Fruit fly (Drosophila melanogaster) whole organism, wandering third instar larva: ENCODE results near the gene ftz-f1.

Experiments
- CG32264 ChIP-seq: fragments of 200-800 bp; sonication (Bioruptor generic); optimal IDR thresholded peaks from 2 replicates; lab custom pipeline; 2016; ENCODE audit warnings: missing biosample characterization, missing genetic modification characterization
- CG9705 ChIP-seq: fragments of 200-800 bp; sonication (Bioruptor generic); optimal IDR thresholded peaks from 2 replicates; lab custom pipeline; 2018; ENCODE audit warnings: missing biosample characterization, mild to moderate bottlenecking, missing genetic modification characterization
- CrebA ChIP-seq: fragments of 200-800 bp; sonication (Bioruptor generic); optimal IDR thresholded peaks from 2 replicates; lab custom pipeline; 2016; ENCODE audit warnings: missing biosample characterization, mild to moderate bottlenecking, missing genetic modification characterization, borderline replicate concordance
- Dfd ChIP-seq: fragments of >200 bp; optimal IDR thresholded peaks from 2 replicates; lab custom pipeline; 2017; ENCODE audit warnings: missing biosample characterization, missing genetic modification characterization
- Dif ChIP-seq: fragments of 200-275, 200-300 bp; sonication (Bioruptor generic); optimal IDR thresholded peaks from 2 replicates; lab custom pipeline; 2018; ENCODE audit warnings: missing biosample characterization, missing genetic modification characterization; ENCODE audit not compliant: partially characterized antibody
- GATAd ChIP-seq: sonication (Bioruptor generic); optimal IDR thresholded peaks from 2 replicates; lab custom pipeline; 2016; ENCODE audit warnings: missing biosample characterization, missing genetic modification characterization
- HLH106 ChIP-seq: fragments of 200-800 bp; optimal IDR thresholded peaks from 3 replicates; lab custom pipeline; 2019; ENCODE audit warnings: missing biosample characterization, mild to moderate bottlenecking, missing genetic modification characterization, moderate library complexity
- Hnf4 ChIP-seq: fragments of 200-800 bp; sonication (Bioruptor generic); optimal IDR thresholded peaks from 2 replicates; lab custom pipeline; 2016; ENCODE audit warnings: missing biosample characterization, mild to moderate bottlenecking, missing genetic modification characterization
- Hr78 ChIP-seq: fragments of >200 bp; optimal IDR thresholded peaks from 2 replicates; lab custom pipeline; 2017; ENCODE audit warnings: missing biosample characterization, missing genetic modification characterization
- Jra ChIP-seq: sonication (Bioruptor generic); optimal IDR thresholded peaks from 2 replicates; lab custom pipeline; 2016; ENCODE audit warnings: missing biosample characterization, missing genetic modification characterization
- Myc ChIP-seq: fragments of >200 bp; optimal IDR thresholded peaks from 2 replicates; lab custom pipeline; 2017
- OdsH ChIP-seq: fragments of 200-800 bp; sonication (Bioruptor generic); optimal IDR thresholded peaks from 2 replicates; lab custom pipeline; 2016; ENCODE audit warnings: missing biosample characterization, mild to moderate bottlenecking, missing genetic modification characterization
- Rel ChIP-seq, 2 experiments: fragments of 200-800 bp; sonication (Bioruptor generic) in 1 of 2; optimal IDR thresholded peaks; 2 replicates in 1 of 2; 3 replicates in 1 of 2; lab custom pipeline; 2016 to 2019; ENCODE audit warnings: mild to moderate bottlenecking in 2 of 2, missing biosample characterization in 2 of 2, missing genetic modification characterization in 2 of 2, moderate library complexity in 1 of 2
- Sp1 ChIP-seq: fragments of 200-800 bp; sonication (Bioruptor generic); optimal IDR thresholded peaks from 3 replicates; lab custom pipeline; 2019; ENCODE audit warnings: missing biosample characterization, mild to moderate bottlenecking, missing genetic modification characterization, moderate library complexity
- br ChIP-seq: fragments of 200-800 bp; sonication (Bioruptor generic); optimal IDR thresholded peaks from 2 replicates; lab custom pipeline; 2016; ENCODE audit warnings: missing biosample characterization, missing genetic modification characterization
- brk ChIP-seq: fragments of 200-800 bp; sonication (Bioruptor generic); optimal IDR thresholded peaks from 2 replicates; lab custom pipeline; 2016; ENCODE audit warnings: missing biosample characterization, mild to moderate bottlenecking, missing genetic modification characterization
- dl ChIP-seq, 2 experiments: fragments of 175-275, 200-275 bp in 1 of 2; fragments of 200-275 bp in 1 of 2; sonication (Bioruptor generic); optimal IDR thresholded peaks; lab custom pipeline; 2018; ENCODE audit warnings: mild to moderate bottlenecking in 2 of 2, missing biosample characterization in 2 of 2, missing genetic modification characterization in 2 of 2, moderate library complexity in 2 of 2; ENCODE audit not compliant: partially characterized antibody in 2 of 2, insufficient read depth in 1 of 2
- dsf ChIP-seq: sonication (Bioruptor generic); optimal IDR thresholded peaks from 2 replicates; lab custom pipeline; 2016; ENCODE audit warnings: missing biosample characterization, missing genetic modification characterization, borderline replicate concordance
- ey ChIP-seq: fragments of 200-800 bp; sonication (Bioruptor generic); optimal IDR thresholded peaks from 2 replicates; lab custom pipeline; 2016; ENCODE audit warnings: missing biosample characterization, missing genetic modification characterization
- foxo ChIP-seq, 2 experiments: fragments of 200-800 bp; sonication (Bioruptor generic); optimal IDR thresholded peaks; 2 replicates in 1 of 2; 3 replicates in 1 of 2; lab custom pipeline; 2016 to 2017; ENCODE audit warnings: missing biosample characterization in 2 of 2, missing genetic modification characterization in 2 of 2
- fru ChIP-seq: fragments of 200-800 bp; sonication (Bioruptor generic); optimal IDR thresholded peaks from 3 replicates; lab custom pipeline; 2016; ENCODE audit warnings: missing biosample characterization, mild to moderate bottlenecking, missing genetic modification characterization
- h ChIP-seq: fragments of 200-800 bp; sonication (Bioruptor generic); optimal IDR thresholded peaks from 3 replicates; lab custom pipeline; 2016; ENCODE audit warnings: missing biosample characterization, mild to moderate bottlenecking, missing genetic modification characterization
- jim ChIP-seq: fragments of 175-275, 200-325 bp; sonication (Bioruptor generic); optimal IDR thresholded peaks from 2 replicates; lab custom pipeline; 2016; ENCODE audit warnings: missing biosample characterization, mild to moderate bottlenecking, missing genetic modification characterization
- pan ChIP-seq: fragments of >200 bp; optimal IDR thresholded peaks from 2 replicates; lab custom pipeline; 2017
- psq ChIP-seq: fragments of 200-800 bp; sonication (Bioruptor generic); optimal IDR thresholded peaks from 3 replicates; lab custom pipeline; 2017; ENCODE audit warnings: missing biosample characterization, mild to moderate bottlenecking, missing genetic modification characterization, moderate library complexity
- rgr ChIP-seq: fragments of 200-800 bp; sonication (Bioruptor generic); optimal IDR thresholded peaks from 3 replicates; lab custom pipeline; 2016; ENCODE audit warnings: missing biosample characterization, mild to moderate bottlenecking, missing genetic modification characterization
- sage ChIP-seq: fragments of 200-800 bp; sonication (Bioruptor generic); optimal IDR thresholded peaks from 2 replicates; lab custom pipeline; 2016; ENCODE audit warnings: missing biosample characterization, mild to moderate bottlenecking, missing genetic modification characterization
- sv ChIP-seq: fragments of 200-800 bp; sonication (Bioruptor generic); optimal IDR thresholded peaks from 3 replicates; lab custom pipeline; 2016; ENCODE audit warnings: missing biosample characterization, missing genetic modification characterization
- tai ChIP-seq: sonication (Bioruptor generic); optimal IDR thresholded peaks from 2 replicates; lab custom pipeline; 2016; ENCODE audit warnings: missing biosample characterization, missing genetic modification characterization

Gene ftz-f1

DNA sequence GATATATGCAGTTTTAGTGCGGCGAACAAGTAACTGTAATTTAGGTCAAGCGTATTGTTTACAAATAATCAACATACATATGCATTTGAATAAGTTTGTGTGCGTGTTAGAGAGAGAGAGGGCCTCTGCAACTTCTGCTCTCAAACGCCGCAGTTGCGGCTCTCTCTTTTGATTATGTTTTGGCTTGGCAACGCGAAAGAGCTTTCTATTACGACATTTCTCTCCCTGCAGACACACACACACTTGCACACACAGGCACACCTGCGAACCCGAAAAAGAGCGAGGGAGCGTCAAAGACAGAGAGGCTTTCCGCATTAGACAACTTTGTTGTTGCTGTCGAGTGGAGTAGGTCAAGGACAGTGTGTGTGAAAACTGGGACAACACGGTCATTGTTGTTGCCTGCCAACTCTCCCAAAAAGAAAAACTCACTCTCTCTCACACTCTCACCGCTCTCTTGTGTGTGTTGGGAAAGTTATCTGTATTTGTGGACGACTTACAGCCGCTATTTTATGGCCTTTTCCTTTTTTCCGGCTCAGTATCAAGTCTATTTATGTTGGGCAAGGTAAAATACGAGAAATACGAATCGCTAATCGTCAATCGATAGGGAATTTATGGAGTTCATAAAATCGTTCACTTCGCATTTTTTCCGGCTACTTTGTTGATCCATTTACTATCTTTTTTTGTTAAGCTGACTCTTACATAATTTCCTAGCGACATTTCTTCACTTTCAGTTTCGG is 43.9 kb downstream of the ftz-f1 start:
- TF ChIP-seq Dif (GFP tag; lab: Kevin White, UChicago) = peak; percentile 6
- peak in 1 of 2 experiments; percentile 60 for TF ChIP-seq dl (GFP tag; optimal IDR thresholded peaks at IDR 0.05; lab: Kevin White, UChicago; ENCODE audit: insufficient read depth in 1 of 2, partially characterized antibody in 2 of 2)
- TF ChIP-seq jim (GFP tag; lab: Kevin White, UChicago) = no peak

DNA sequence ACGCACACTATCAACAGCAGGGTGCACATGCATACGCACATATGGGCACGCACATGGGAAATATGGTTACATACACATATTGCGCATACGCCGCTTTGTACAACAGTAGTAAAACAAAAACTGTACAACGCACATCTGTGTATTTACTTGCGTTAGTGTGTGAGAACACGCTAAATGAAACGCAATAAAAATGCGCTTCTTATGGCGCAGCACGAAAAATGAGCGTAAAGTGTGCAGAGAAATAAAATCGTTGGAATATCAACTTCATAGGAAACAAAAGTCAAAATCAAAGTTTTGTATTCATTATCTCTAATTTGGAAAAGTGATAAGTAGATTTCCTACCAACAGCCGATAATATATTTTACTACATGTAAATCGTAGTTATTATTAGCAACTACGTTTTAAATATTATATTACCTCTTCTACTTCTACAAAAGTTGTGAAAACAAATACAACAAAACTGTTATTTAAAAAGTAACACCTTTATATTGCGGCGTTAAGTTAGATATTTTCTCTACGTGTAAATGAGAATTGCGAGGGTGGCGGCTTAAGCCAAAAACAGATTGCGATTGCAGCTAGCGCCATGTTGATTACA is 44.7 kb downstream of the ftz-f1 start:
- TF ChIP-seq Jra (GFP tag; lab: Kevin White, UChicago) (no peak), fru (GFP tag; lab: Kevin White, UChicago) (peak; percentile 43), sv (GFP tag; lab: Kevin White, UChicago) (no peak), HLH106 (tag; lab: Kevin White, UChicago) (peak; percentile 69), Dif (GFP tag; lab: Kevin White, UChicago) (no peak), rgr (GFP tag; lab: Kevin White, UChicago) (peak; percentile 67), Sp1 (GFP tag; lab: Kevin White, UChicago) (peak; percentile 64), CG9705 (GFP tag; lab: Kevin White, UChicago) (peak; percentile 7), CrebA (GFP tag; lab: Kevin White, UChicago) (no peak), brk (peak; percentile 61), br (GFP tag; lab: Kevin White, UChicago) (peak; percentile 23), Dfd (GFP tag; lab: Kevin White, UChicago) (no peak), h (GFP tag; lab: Kevin White, UChicago) (peak; percentile 73), Rel (GFP tag; optimal IDR thresholded peaks at IDR 0.05; lab: Kevin White, UChicago) (no peak), Rel (tag; optimal IDR thresholded peaks at IDR 0.05; lab: Kevin White, UChicago) (no peak), Hnf4 (GFP tag; lab: Kevin White, UChicago) (peak; percentile 39), tai (GFP tag; lab: Kevin White, UChicago) (peak; percentile 50), OdsH (peak; percentile 57), foxo (GFP tag; optimal IDR thresholded peaks at IDR 0.05; lab: Kevin White, UChicago) (peak in 1 of 2 experiments; percentile 46), ey (GFP tag; lab: Kevin White, UChicago) (peak; percentile 63), psq (GFP tag; lab: Kevin White, UChicago) (peak; percentile 61)

DNA sequence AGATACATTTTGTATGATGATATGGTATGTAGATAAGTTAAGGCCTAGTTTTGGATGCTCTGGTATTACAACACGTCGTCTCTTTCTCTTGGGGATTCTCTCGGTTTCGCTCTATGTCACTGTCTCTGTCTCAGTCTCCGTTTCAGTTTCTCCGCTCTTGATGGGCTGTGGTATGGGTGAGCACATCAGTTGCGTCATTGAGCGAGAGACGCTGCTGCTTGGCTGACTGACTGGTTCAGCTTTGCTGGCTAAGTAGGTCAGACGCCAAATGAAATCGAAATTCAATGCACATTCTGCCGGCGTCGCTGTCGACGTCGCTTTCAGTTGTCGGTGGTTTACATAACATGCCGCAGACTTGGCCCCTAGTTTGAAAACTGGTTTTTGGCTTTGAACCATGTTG is 47.3 kb downstream of the ftz-f1 start:
- TF ChIP-seq Dif (GFP tag; lab: Kevin White, UChicago) (peak; percentile 52), Hnf4 (GFP tag; lab: Kevin White, UChicago) (no peak)

DNA sequence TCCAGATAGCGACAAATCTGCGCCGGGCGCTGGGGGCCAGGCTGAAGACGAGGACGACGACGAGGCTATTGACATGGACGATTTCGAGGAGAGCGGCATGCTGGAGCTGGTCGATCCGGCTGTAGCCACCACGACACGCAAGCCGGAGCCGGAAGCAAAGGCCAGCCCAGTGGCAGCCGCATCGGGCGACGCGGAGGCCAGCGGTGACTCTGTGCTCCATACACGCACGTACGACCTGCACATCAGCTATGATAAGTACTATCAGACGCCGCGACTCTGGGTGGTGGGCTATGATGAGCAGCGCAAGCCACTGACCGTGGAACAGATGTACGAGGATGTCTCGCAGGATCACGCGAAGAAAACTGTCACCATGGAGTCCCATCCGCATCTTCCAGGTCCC is 51.3 kb downstream of the ftz-f1 start:
- TF ChIP-seq pan (lab: Kevin White, UChicago) = no peak
- TF ChIP-seq Hr78 (GFP tag; lab: Kevin White, UChicago) = no peak
- TF ChIP-seq psq (GFP tag; lab: Kevin White, UChicago) = no peak
- TF ChIP-seq GATAd = no peak
- TF ChIP-seq dsf (GFP tag; lab: Kevin White, UChicago) = no peak
- no peak for TF ChIP-seq h (GFP tag; lab: Kevin White, UChicago)
- no peak for TF ChIP-seq br (GFP tag; lab: Kevin White, UChicago)
- no peak for TF ChIP-seq fru (GFP tag; lab: Kevin White, UChicago)
- TF ChIP-seq Sp1 (GFP tag; lab: Kevin White, UChicago) = no peak
- no peak for TF ChIP-seq Jra (GFP tag; lab: Kevin White, UChicago)
- TF ChIP-seq sage (GFP tag; lab: Kevin White, UChicago) = no peak
- TF ChIP-seq brk = no peak
- TF ChIP-seq tai (GFP tag; lab: Kevin White, UChicago) = no peak
- TF ChIP-seq jim (GFP tag; lab: Kevin White, UChicago) = no peak
- no peak for TF ChIP-seq HLH106 (tag; lab: Kevin White, UChicago)
- TF ChIP-seq CG32264 (GFP tag; lab: Kevin White, UChicago) = no peak
- TF ChIP-seq Myc (lab: Kevin White, UChicago) = no peak
- no peak for TF ChIP-seq OdsH
- no peak for TF ChIP-seq dl (GFP tag; optimal IDR thresholded peaks at IDR 0.05; lab: Kevin White, UChicago; ENCODE audit: insufficient read depth in 1 of 2, partially characterized antibody in 2 of 2)
- no peak for TF ChIP-seq ey (GFP tag; lab: Kevin White, UChicago)
